Fruit fly (Drosophila melanogaster) whole organism, prepupa: Measurements from ENCODE around the gene CG5265.

Experiments used
- CG16779 ChIP-seq: fragments of 200-800 bp; sonication (Bioruptor generic); optimal IDR thresholded peaks from 3 replicates; lab custom pipeline; 2017; ENCODE audit warnings: missing biosample characterization, mild to moderate bottlenecking, missing genetic modification characterization
- CG31627 ChIP-seq: fragments of 200-800 bp; sonication (Bioruptor generic); optimal IDR thresholded peaks from 3 replicates; lab custom pipeline; 2016; ENCODE audit warnings: missing biosample characterization, missing genetic modification characterization
- CG6854 ChIP-seq: fragments of 200-800 bp; sonication (Bioruptor generic); optimal IDR thresholded peaks from 2 replicates; lab custom pipeline; 2017; ENCODE audit warnings: missing biosample characterization, mild to moderate bottlenecking, missing genetic modification characterization
- Eip75B ChIP-seq: fragments of 200-800 bp; sonication (Bioruptor generic); optimal IDR thresholded peaks from 3 replicates; lab custom pipeline; 2016; ENCODE audit warnings: missing biosample characterization, missing genetic modification characterization
- Eip93F ChIP-seq: fragments of 200-800 bp; sonication (Bioruptor generic); optimal IDR thresholded peaks from 2 replicates; lab custom pipeline; 2016; ENCODE audit warnings: missing biosample characterization, mild to moderate bottlenecking, missing genetic modification characterization
- fd59A ChIP-seq: fragments of 200-800 bp; sonication (Bioruptor generic); optimal IDR thresholded peaks from 2 replicates; lab custom pipeline; 2017; ENCODE audit warnings: missing biosample characterization, mild to moderate bottlenecking, missing genetic modification characterization, missing genetic modification reagents
- salr ChIP-seq, 2 experiments: fragments of 200-800 bp; sonication (Bioruptor generic); optimal IDR thresholded peaks; 3 replicates each; lab custom pipeline; 2016 to 2018; ENCODE audit warnings: missing biosample characterization in 2 of 2, missing genetic modification characterization in 2 of 2, mild to moderate bottlenecking in 1 of 2
- spab ChIP-seq: fragments of 200-800 bp; sonication (Bioruptor generic); optimal IDR thresholded peaks from 2 replicates; lab custom pipeline; 2017; ENCODE audit warnings: missing biosample characterization, mild to moderate bottlenecking, missing genetic modification characterization, missing genetic modification reagents
- ss ChIP-seq, 2 experiments: fragments of 200-800 bp; sonication (Bioruptor generic); optimal IDR thresholded peaks; 2 replicates in 1 of 2; 3 replicates in 1 of 2; lab custom pipeline; 2017 to 2018; ENCODE audit warnings: mild to moderate bottlenecking in 2 of 2, missing biosample characterization in 2 of 2, missing genetic modification characterization in 2 of 2, moderate library complexity in 1 of 2

DNA sequence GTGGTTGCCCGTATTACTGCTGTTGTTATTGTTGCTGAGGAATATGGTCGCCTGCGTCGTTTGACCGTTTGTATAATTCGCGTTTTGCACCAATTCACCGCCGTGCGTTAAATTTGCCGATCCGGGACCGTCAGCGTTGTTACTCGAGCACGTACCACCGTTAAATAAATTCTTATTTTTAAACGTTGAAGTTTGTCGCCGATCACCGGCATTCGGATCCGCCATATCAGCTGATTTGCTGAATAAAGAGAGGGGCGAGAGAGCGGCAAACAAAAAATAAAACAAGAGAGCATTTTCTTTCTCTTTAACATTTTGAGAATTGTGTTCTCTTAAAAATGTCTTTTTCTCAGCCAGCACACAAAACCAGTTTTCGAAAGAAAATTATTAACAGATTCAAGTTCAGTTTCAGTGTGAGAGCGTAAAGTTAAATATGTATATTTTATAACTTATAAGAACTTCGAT, 19.9 kb upstream of the CG5265 start:
- TF ChIP-seq CG6854 (GFP tag; lab: Kevin White, UChicago) (peak; percentile 81), fd59A (GFP tag; lab: Kevin White, UChicago) (no peak), Eip93F (GFP tag; lab: Kevin White, UChicago) (no peak), CG16779 (tag; lab: Kevin White, UChicago) (peak; percentile 17), Eip75B (GFP tag; lab: Kevin White, UChicago) (no peak), spab (GFP tag; lab: Kevin White, UChicago) (no peak), ss (GFP tag; optimal IDR thresholded peaks at IDR 0.05; lab: Kevin White, UChicago) (peak in 1 of 2 experiments; percentile 51), salr (GFP tag; optimal IDR thresholded peaks at IDR 0.05; lab: Kevin White, UChicago) (no peak), CG31627 (GFP tag; lab: Kevin White, UChicago) (no peak)
